Worm (Caenorhabditis elegans) whole organism, L4 larva: ENCODE measurements around the gene F46C8.3.
A peak's percentile ranks its signal among the peaks of the same experiment; 100 is the strongest.

Experiments used
- D1046.2 ChIP-seq: fragments of 200-800 bp; sonication (Bioruptor generic); IDR thresholded peaks from 2 replicates; pipeline ENCODE4 v1.3.6; 2022; ENCODE audit warnings: missing genetic modification characterization, missing compliant biosample characterization
- F10B5.3 ChIP-seq: sonication (generic microtip); optimal IDR thresholded peaks from 2 replicates; lab custom pipeline; 2016; ENCODE audit warnings: mild to moderate bottlenecking, missing genetic modification characterization, missing compliant biosample characterization
- F44E2.7 ChIP-seq: fragments of 200-800 bp; sonication (Bioruptor generic); IDR thresholded peaks from 2 replicates; pipeline ENCODE4 v2.1.2; 2022; ENCODE audit warnings: missing genetic modification characterization, missing compliant biosample characterization
- R02D3.7 ChIP-seq: fragments of 150-350 bp; sonication (generic microtip); optimal IDR thresholded peaks from 3 replicates; lab custom pipeline; 2014; ENCODE audit warnings: missing biosample characterization, missing genetic modification characterization
- Y48G9A.11 ChIP-seq: fragments of 200-800 bp; sonication (Bioruptor generic); IDR thresholded peaks from 2 replicates; pipeline ENCODE4 v1.3.6; 2022; ENCODE audit warnings: missing genetic modification reagents, missing genetic modification characterization, missing compliant biosample characterization
- Y5F2A.4 ChIP-seq: fragments of 200-800 bp; sonication (Bioruptor generic); optimal IDR thresholded peaks from 2 replicates; lab custom pipeline; 2018; ENCODE audit warnings: mild to moderate bottlenecking, missing genetic modification characterization, missing compliant biosample characterization
- Y75B8A.6 ChIP-seq: fragments of 200-800 bp; sonication (Bioruptor generic); IDR thresholded peaks from 2 replicates; pipeline ENCODE4 v1.3.6; 2022; ENCODE audit warnings: missing genetic modification reagents, missing genetic modification characterization, missing compliant biosample characterization
- arid-1 ChIP-seq: fragments of 200-800 bp; sonication (Bioruptor generic); conservative IDR thresholded peaks from 2 replicates; pipeline ENCODE4 v1.3.6; 2022; ENCODE audit warnings: missing genetic modification reagents, missing genetic modification characterization, missing compliant biosample characterization
- ceh-20 ChIP-seq: fragments of 200-800 bp; sonication (Bioruptor generic); IDR thresholded peaks from 2 replicates; pipeline ENCODE4 v1.3.6; 2022; ENCODE audit warnings: missing genetic modification reagents, missing genetic modification characterization, missing compliant biosample characterization
- ceh-32 ChIP-seq: sonication (generic microtip); optimal IDR thresholded peaks from 2 replicates; lab custom pipeline; 2016; ENCODE audit warnings: mild to moderate bottlenecking, missing genetic modification characterization, missing compliant biosample characterization; ENCODE audit not compliant: poor library complexity
- ceh-62 ChIP-seq: sonication (generic microtip); optimal IDR thresholded peaks from 2 replicates; lab custom pipeline; 2017; ENCODE audit warnings: missing biosample characterization, missing genetic modification characterization
- ceh-82 ChIP-seq: sonication (generic microtip); optimal IDR thresholded peaks from 2 replicates; lab custom pipeline; 2017; ENCODE audit warnings: missing biosample characterization, missing genetic modification characterization
- ces-1 ChIP-seq: fragments of 150-350 bp; sonication (generic microtip); optimal IDR thresholded peaks from 4 replicates; lab custom pipeline; 2014; ENCODE audit warnings: missing biosample characterization, missing genetic modification reagents, missing genetic modification characterization
- dmd-6 ChIP-seq: fragments of 200-800 bp; sonication (Bioruptor generic); IDR thresholded peaks from 2 replicates; pipeline ENCODE4 v1.3.6; 2022; ENCODE audit warnings: missing genetic modification reagents, missing genetic modification characterization, missing compliant biosample characterization
- dmd-8 ChIP-seq: fragments of 200-800 bp; sonication (Bioruptor generic); IDR thresholded peaks from 2 replicates; pipeline ENCODE4 v1.3.6; 2022; ENCODE audit warnings: missing genetic modification characterization, missing compliant biosample characterization
- dmd-9 ChIP-seq: fragments of 200-800 bp; sonication (Bioruptor generic); IDR thresholded peaks from 2 replicates; pipeline ENCODE4 v1.3.6; 2022; ENCODE audit warnings: missing genetic modification reagents, missing genetic modification characterization, missing compliant biosample characterization
- egl-27 ChIP-seq: sonication (generic microtip); optimal IDR thresholded peaks from 3 replicates; lab custom pipeline; 2017; ENCODE audit warnings: missing biosample characterization, missing genetic modification reagents, missing genetic modification characterization
- hif-1 ChIP-seq, 2 experiments: sonication (generic microtip); optimal IDR thresholded peaks; 2 replicates each; lab custom pipeline; 2016 to 2017; ENCODE audit warnings: missing compliant biosample characterization in 2 of 2, missing genetic modification characterization in 2 of 2, missing genetic modification reagents in 2 of 2, missing genotype in 2 of 2, mild to moderate bottlenecking in 1 of 2
- hlh-11 ChIP-seq: fragments of 200-800 bp; sonication (Bioruptor generic); optimal IDR thresholded peaks from 2 replicates; lab custom pipeline; 2018; ENCODE audit warnings: mild to moderate bottlenecking, missing genetic modification characterization, missing compliant biosample characterization
- jun-1 ChIP-seq: fragments of 150-350 bp; optimal IDR thresholded peaks from 2 replicates; lab custom pipeline; 2014; ENCODE audit warnings: missing biosample characterization, missing genetic modification reagents, missing genetic modification characterization
- lim-7 ChIP-seq: fragments of 200-800 bp; sonication (Bioruptor generic); IDR thresholded peaks from 2 replicates; pipeline ENCODE4 v1.3.6; 2022; ENCODE audit warnings: missing genetic modification characterization, missing compliant biosample characterization
- lin-29 ChIP-seq: fragments of 200-800 bp; sonication (Bioruptor generic); IDR thresholded peaks from 2 replicates; pipeline ENCODE4 v1.3.6; 2022; ENCODE audit warnings: missing genetic modification reagents, missing genetic modification characterization, missing compliant biosample characterization
- lin-38 ChIP-seq: fragments of 200-800 bp; sonication (Bioruptor generic); IDR thresholded peaks from 2 replicates; pipeline ENCODE4 v1.3.6; 2022; ENCODE audit warnings: missing genetic modification reagents, missing genetic modification characterization, missing compliant biosample characterization
- lin-39 ChIP-seq: fragments of 150-350 bp; optimal IDR thresholded peaks from 2 replicates; lab custom pipeline; 2014; ENCODE audit warnings: missing biosample characterization, missing genetic modification reagents, missing genetic modification characterization
- lir-3 ChIP-seq: sonication (generic microtip); optimal IDR thresholded peaks from 2 replicates; lab custom pipeline; 2016; ENCODE audit warnings: mild to moderate bottlenecking, missing genetic modification characterization, missing compliant biosample characterization
- lsy-2 ChIP-seq, 2 experiments: fragments of 150-350 bp in 1 of 2; sonication (generic microtip) in 1 of 2; optimal IDR thresholded peaks; 2 replicates each; lab custom pipeline; 2014 to 2017; ENCODE audit warnings: missing biosample characterization in 2 of 2, missing genetic modification characterization in 2 of 2
- madf-5 ChIP-seq, 2 experiments: fragments of 200-800 bp; sonication (Bioruptor generic); IDR thresholded peaks; 2 replicates each; pipeline ENCODE4 v1.3.6; 2022; ENCODE audit warnings: missing compliant biosample characterization in 2 of 2, missing genetic modification characterization in 2 of 2
- madf-9 ChIP-seq: fragments of 200-800 bp; sonication (Bioruptor generic); conservative IDR thresholded peaks from 2 replicates; pipeline ENCODE4 v1.3.6; 2022; ENCODE audit warnings: missing genetic modification reagents, missing genetic modification characterization, missing compliant biosample characterization
- mep-1 ChIP-seq: fragments of 150-350 bp; sonication (generic microtip); optimal IDR thresholded peaks from 3 replicates; lab custom pipeline; 2014; ENCODE audit warnings: missing biosample characterization, missing genetic modification characterization
- nhr-10 ChIP-seq: fragments of 150-350 bp; optimal IDR thresholded peaks from 2 replicates; lab custom pipeline; 2014; ENCODE audit warnings: missing biosample characterization, missing genetic modification characterization
- nhr-11 ChIP-seq: fragments of 150-350 bp; optimal IDR thresholded peaks from 2 replicates; lab custom pipeline; 2014; ENCODE audit warnings: missing biosample characterization, missing genetic modification characterization
- nhr-111 ChIP-seq: fragments of 200-800 bp; sonication (Bioruptor generic); optimal IDR thresholded peaks from 2 replicates; lab custom pipeline; 2018; ENCODE audit warnings: mild to moderate bottlenecking, missing genetic modification characterization, missing compliant biosample characterization
- nhr-237 ChIP-seq: sonication (generic microtip); optimal IDR thresholded peaks from 2 replicates; lab custom pipeline; 2017; ENCODE audit warnings: missing biosample characterization, missing genetic modification characterization
- nhr-28 ChIP-seq: fragments of 150-350 bp; optimal IDR thresholded peaks from 2 replicates; lab custom pipeline; 2014; ENCODE audit warnings: missing biosample characterization, missing genetic modification characterization
- nhr-41 ChIP-seq: fragments of 200-800 bp; sonication (Bioruptor generic); IDR thresholded peaks from 2 replicates; pipeline ENCODE4 v1.3.6; 2022; ENCODE audit warnings: missing genetic modification reagents, missing genetic modification characterization, missing compliant biosample characterization
- nhr-42 ChIP-seq: fragments of 200-800 bp; sonication (Bioruptor generic); IDR thresholded peaks from 2 replicates; pipeline ENCODE4 v1.3.6; 2022; ENCODE audit warnings: missing genetic modification characterization, missing compliant biosample characterization
- pqm-1 ChIP-seq: sonication (generic microtip); optimal IDR thresholded peaks from 2 replicates; lab custom pipeline; 2017; ENCODE audit warnings: missing biosample characterization, missing genetic modification characterization
- saeg-2 ChIP-seq: fragments of 200-800 bp; sonication (Bioruptor generic); IDR thresholded peaks from 2 replicates; pipeline ENCODE4 v1.3.6; 2022; ENCODE audit warnings: missing genetic modification reagents, missing genetic modification characterization, missing compliant biosample characterization
- snpc-1.2 ChIP-seq: fragments of 200-800 bp; sonication (Bioruptor generic); IDR thresholded peaks from 2 replicates; pipeline ENCODE4 v1.3.6; 2022; ENCODE audit warnings: missing genetic modification reagents, missing genetic modification characterization, missing compliant biosample characterization
- snpc-4 ChIP-seq: fragments of 150-350 bp; optimal IDR thresholded peaks from 2 replicates; lab custom pipeline; 2014; ENCODE audit warnings: missing biosample characterization, missing genetic modification characterization
- spr-3 ChIP-seq: fragments of 200-800 bp; sonication (Bioruptor generic); optimal IDR thresholded peaks from 2 replicates; lab custom pipeline; 2018; ENCODE audit warnings: mild to moderate bottlenecking, missing genetic modification characterization, missing compliant biosample characterization
- tag-97 ChIP-seq: fragments of 200-800 bp; sonication (Bioruptor generic); IDR thresholded peaks from 2 replicates; pipeline ENCODE4 v1.3.6; 2022; ENCODE audit warnings: missing genetic modification characterization, missing compliant biosample characterization
- tra-1 ChIP-seq: fragments of 200-800 bp; sonication (Bioruptor generic); IDR thresholded peaks from 2 replicates; pipeline ENCODE4 v1.3.6; 2022; ENCODE audit warnings: missing genetic modification reagents, missing genetic modification characterization, missing compliant biosample characterization
- unc-39 ChIP-seq: sonication (generic microtip); optimal IDR thresholded peaks from 2 replicates; lab custom pipeline; 2017; ENCODE audit warnings: missing biosample characterization, missing genetic modification characterization
- unc-62 ChIP-seq, 3 experiments: fragments of 150-350 bp in 1 of 3; sonication (generic microtip); optimal IDR thresholded peaks in 2 of 3; peaks in 1 of 3; 1 replicate in 1 of 3; 2 replicates in 2 of 3; lab custom pipeline; 2014 to 2017; ENCODE audit warnings: missing biosample characterization in 3 of 3, missing genetic modification characterization in 3 of 3, missing genetic modification reagents in 3 of 3, missing genotype in 1 of 3
- vab-7 ChIP-seq: fragments of 200-800 bp; sonication (Bioruptor generic); IDR thresholded peaks from 2 replicates; pipeline ENCODE4 v1.3.6; 2022; ENCODE audit warnings: missing genetic modification reagents, missing genetic modification characterization, missing compliant biosample characterization
- zag-1 ChIP-seq: fragments of 150-350 bp; optimal IDR thresholded peaks from 2 replicates; lab custom pipeline; 2014; ENCODE audit warnings: missing biosample characterization, missing genetic modification characterization
- zfp-3 ChIP-seq: fragments of 200-800 bp; sonication (Bioruptor generic); conservative IDR thresholded peaks from 2 replicates; pipeline ENCODE4 v1.3.6; 2022; ENCODE audit warnings: missing genetic modification reagents, missing genetic modification characterization, missing compliant biosample characterization
- zip-11 ChIP-seq: fragments of 200-800 bp; sonication (Bioruptor generic); IDR thresholded peaks from 2 replicates; pipeline ENCODE4 v1.3.6; 2022; ENCODE audit warnings: missing genetic modification characterization, missing compliant biosample characterization
- zip-2 ChIP-seq: fragments of 150-350 bp; optimal IDR thresholded peaks from 2 replicates; lab custom pipeline; 2014; ENCODE audit warnings: missing biosample characterization, missing genetic modification characterization
- ztf-11 ChIP-seq: fragments of 150-350 bp; optimal IDR thresholded peaks from 2 replicates; lab custom pipeline; 2014; ENCODE audit warnings: missing biosample characterization, missing genetic modification characterization

F46C8.3 gene

ce11 chrX:7569685-7570518, 44.5 kb downstream of the F46C8.3 start, which contains the start of gene apy-1 (continued):
- TF ChIP-seq Y75B8A.6 (GFP tag; lab: Robert Waterston, UW) = no peak
- no peak for TF ChIP-seq jun-1 (tag; lab: Kevin White, UChicago)
- TF ChIP-seq nhr-10 (tag; lab: Kevin White, UChicago) = no peak
- no peak for TF ChIP-seq spr-3 (GFP tag; lab: Kevin White, UChicago)
- no peak for TF ChIP-seq vab-7 (GFP tag; lab: Robert Waterston, UW)
- no peak for TF ChIP-seq zag-1
- no peak for TF ChIP-seq zip-11 (GFP tag; lab: Robert Waterston, UW)
- TF ChIP-seq pqm-1 (tag; lab: Kevin White, UChicago) = peak; percentile 36
- no peak for TF ChIP-seq egl-27
- no peak for TF ChIP-seq madf-9 (GFP tag; lab: Robert Waterston, UW)
- no peak for TF ChIP-seq ceh-62 (tag; lab: Kevin White, UChicago)
- TF ChIP-seq ceh-20 (GFP tag; lab: Robert Waterston, UW) = 0 out of 2 replicates have a peak, but pooled peaks have one; percentile 43
- TF ChIP-seq Y48G9A.11 (GFP tag; lab: Robert Waterston, UW) = no peak
- no peak for TF ChIP-seq zip-2 (tag; lab: Kevin White, UChicago)
- TF ChIP-seq lsy-2 (tag; optimal IDR thresholded peaks at IDR 0.05; lab: Kevin White, UChicago) = peak; percentile 2 to 67
- no peak for TF ChIP-seq ztf-11 (tag; lab: Kevin White, UChicago)
- no peak for TF ChIP-seq nhr-237
- no peak for TF ChIP-seq R02D3.7 (tag; lab: Kevin White, UChicago)
- TF ChIP-seq nhr-42 (GFP tag; lab: Robert Waterston, UW) = no peak
- TF ChIP-seq ces-1 = peak; percentile 4
- TF ChIP-seq arid-1 (GFP tag; lab: Robert Waterston, UW) = no peak
- TF ChIP-seq nhr-41 (GFP tag; lab: Robert Waterston, UW) = no peak
- TF ChIP-seq lir-3 = no peak
- TF ChIP-seq zfp-3 (GFP tag; lab: Robert Waterston, UW) = no peak
- no peak for TF ChIP-seq tag-97 (GFP tag; lab: Robert Waterston, UW)
- no peak for TF ChIP-seq Y5F2A.4 (GFP tag; lab: Kevin White, UChicago)
- no peak for TF ChIP-seq D1046.2
- no peak for TF ChIP-seq madf-5 (GFP tag; IDR thresholded peaks at IDR 0.05; lab: Robert Waterston, UW)
- TF ChIP-seq ceh-32 (tag; lab: Kevin White, UChicago) = no peak
- no peak for TF ChIP-seq snpc-1.2
- TF ChIP-seq hif-1 (tag; optimal IDR thresholded peaks at IDR 0.05; lab: Kevin White, UChicago) = peak in 1 of 2 experiments; percentile 35
- TF ChIP-seq dmd-6 = peak; percentile 41; the same call in 1 of the 2 replicates
- TF ChIP-seq F44E2.7 (GFP tag; lab: Robert Waterston, UW) = no peak
- peak; percentile 100 for TF ChIP-seq nhr-28 (tag; lab: Kevin White, UChicago)
- peak; percentile 59 for TF ChIP-seq hlh-11 (tag; lab: Kevin White, UChicago)
- TF ChIP-seq lin-39 = no peak
- TF ChIP-seq dmd-9 = no peak
- TF ChIP-seq unc-39 (tag; lab: Kevin White, UChicago) = no peak
- no peak for TF ChIP-seq snpc-4 (tag; lab: Kevin White, UChicago)
- TF ChIP-seq lim-7 (GFP tag; lab: Robert Waterston, UW) = no peak
- no peak for TF ChIP-seq tra-1 (GFP tag; lab: Robert Waterston, UW)
- TF ChIP-seq nhr-111 (GFP tag; lab: Kevin White, UChicago) = no peak
- no peak for TF ChIP-seq nhr-11 (tag; lab: Kevin White, UChicago)
- TF ChIP-seq unc-62 (GFP tag; optimal IDR thresholded peaks at IDR 0.05 in 1 of 2; lab: Kevin White, UChicago) = no peak
- no peak for TF ChIP-seq unc-62 (tag; optimal IDR thresholded peaks at IDR 0.05; lab: Kevin White, UChicago)
- no peak for TF ChIP-seq lin-38
- peak; percentile 64 for TF ChIP-seq mep-1 (tag; lab: Kevin White, UChicago)
- no peak for TF ChIP-seq F10B5.3 (tag; lab: Kevin White, UChicago)
- no peak for TF ChIP-seq dmd-8 (GFP tag; lab: Robert Waterston, UW)
- no peak for TF ChIP-seq lin-29 (GFP tag; lab: Robert Waterston, UW)
- TF ChIP-seq saeg-2 (GFP tag; lab: Robert Waterston, UW) = no peak
- TF ChIP-seq ceh-82 = no peak
